Worm (Caenorhabditis elegans) whole organism, L2 larva: Measurements from ENCODE around the gene vms-1.

Experiments used
- fos-1 ChIP-seq: fragments of 150-350 bp; optimal IDR thresholded peaks from 2 replicates; lab custom pipeline; 2014; ENCODE audit warnings: missing biosample characterization, missing genetic modification characterization
- nhr-11 ChIP-seq: fragments of 150-350 bp; optimal IDR thresholded peaks from 2 replicates; lab custom pipeline; 2014; ENCODE audit warnings: missing biosample characterization, missing genetic modification characterization
- nhr-77 ChIP-seq: fragments of 150-350 bp; optimal IDR thresholded peaks from 2 replicates; lab custom pipeline; 2014; ENCODE audit warnings: missing biosample characterization, missing genetic modification characterization

DNA sequence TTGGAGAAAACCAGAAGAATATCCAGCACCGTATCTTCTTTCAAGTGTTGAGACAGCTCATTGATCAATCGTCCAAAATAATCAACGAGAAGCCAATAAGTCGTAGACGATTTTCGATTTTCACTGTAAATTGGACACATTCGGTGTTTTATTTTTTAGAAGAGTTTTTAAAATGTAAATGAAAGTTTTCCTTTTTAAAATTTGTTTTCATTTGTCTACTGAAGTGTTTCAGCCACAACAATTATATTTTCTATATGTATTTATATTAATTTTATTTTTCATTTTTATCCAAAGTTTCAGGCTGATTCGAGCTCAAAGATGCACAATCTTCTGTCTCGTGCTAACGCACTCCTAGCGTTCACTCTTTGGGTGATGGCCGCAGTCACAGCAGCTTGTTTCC is 43.6 kb upstream of the vms-1 start, which contains the start of gene spcs-3:
- no peak for TF ChIP-seq nhr-11 (tag; lab: Kevin White, UChicago)
- TF ChIP-seq nhr-77 (tag; lab: Kevin White, UChicago): no peak
- TF ChIP-seq fos-1 (tag; lab: Kevin White, UChicago): no peak
